Worm (Caenorhabditis elegans): Measurements from ENCODE around the gene gmap-3.

- no peak for TF ChIP-seq aly-2 (tag; optimal IDR thresholded peaks at IDR 0.05)
- TF ChIP-seq hlh-30 (tag; optimal IDR thresholded peaks at IDR 0.05; ENCODE audit: insufficient read depth): no peak
These were observed 5.8 kb upstream of the gmap-3 start, which contains the start of gene C05E7.3 for ce11 chrX:12946533-12946932.
